Fruit fly (Drosophila melanogaster) whole organism, embryonic: ENCODE measurements around the gene Gpdh3.

ENCODE experiments used
- Aef1 ChIP-seq: fragments of 200-800 bp; sonication (Bioruptor generic); IDR thresholded peaks from 3 replicates; pipeline ENCODE4 v1.3.6; 2022; ENCODE audit warnings: missing biosample characterization, missing genetic modification characterization
- Antp ChIP-seq: fragments of 200-800 bp; sonication (Bioruptor generic); optimal IDR thresholded peaks from 3 replicates; lab custom pipeline; 2016; ENCODE audit warnings: missing biosample characterization, missing genetic modification characterization
- Bteb2 ChIP-seq: fragments of 200-800 bp; sonication (Bioruptor generic); optimal IDR thresholded peaks from 2 replicates; lab custom pipeline; 2016; ENCODE audit warnings: missing biosample characterization, missing genetic modification characterization
- CG11398 ChIP-seq: fragments of 200-800 bp; sonication (Bioruptor generic); optimal IDR thresholded peaks from 2 replicates; lab custom pipeline; 2016; ENCODE audit warnings: missing biosample characterization, missing genetic modification characterization
- CG12155 ChIP-seq: fragments of 200-800 bp; sonication (Bioruptor generic); optimal IDR thresholded peaks from 3 replicates; lab custom pipeline; 2016; ENCODE audit warnings: missing biosample characterization, missing genetic modification characterization
- CG12659 ChIP-seq: fragments of 200-800 bp; sonication (Bioruptor generic); optimal IDR thresholded peaks from 3 replicates; lab custom pipeline; 2017; ENCODE audit warnings: mild to moderate bottlenecking, missing biosample characterization, missing genetic modification reagents, missing genetic modification characterization
- CG13123 ChIP-seq: fragments of 200-800 bp; sonication (Bioruptor generic); optimal IDR thresholded peaks from 2 replicates; lab custom pipeline; 2016; ENCODE audit warnings: missing biosample characterization, missing genetic modification characterization
- CG14710 ChIP-seq: fragments of 200-800 bp; sonication (Bioruptor generic); optimal IDR thresholded peaks from 3 replicates; lab custom pipeline; 2019; ENCODE audit warnings: missing biosample characterization, mild to moderate bottlenecking, missing genetic modification characterization, moderate library complexity
- CG15011 ChIP-seq: fragments of 200-800 bp; sonication (Bioruptor generic); optimal IDR thresholded peaks from 3 replicates; lab custom pipeline; 2018; ENCODE audit warnings: missing biosample characterization, mild to moderate bottlenecking, missing genetic modification characterization
- CG15479 ChIP-seq: fragments of 200-800 bp; sonication (Bioruptor generic); optimal IDR thresholded peaks from 3 replicates; lab custom pipeline; 2019; ENCODE audit warnings: missing biosample characterization, mild to moderate bottlenecking, missing genetic modification characterization, moderate library complexity
- CG16815 ChIP-seq: fragments of 200-800 bp; sonication (Bioruptor generic); optimal IDR thresholded peaks from 3 replicates; lab custom pipeline; 2017; ENCODE audit warnings: missing biosample characterization, mild to moderate bottlenecking, missing genetic modification characterization
- CG17186 ChIP-seq: fragments of 200-800 bp; sonication (Bioruptor generic); optimal IDR thresholded peaks from 3 replicates; lab custom pipeline; 2017; ENCODE audit warnings: missing biosample characterization, missing genetic modification reagents, missing genetic modification characterization
- CG17568 ChIP-seq: fragments of 200-800 bp; sonication (Bioruptor generic); optimal IDR thresholded peaks from 2 replicates; lab custom pipeline; 2018; ENCODE audit warnings: missing biosample characterization, mild to moderate bottlenecking, missing genetic modification characterization, moderate library complexity
- CG2199 ChIP-seq: fragments of 200-800 bp; sonication (Bioruptor generic); IDR thresholded peaks from 3 replicates; pipeline ENCODE4 v1.3.6; 2022; ENCODE audit warnings: missing biosample characterization, missing genetic modification characterization
- CG32767 ChIP-seq: fragments of 200-800 bp; sonication (Bioruptor generic); IDR thresholded peaks from 2 replicates; pipeline ENCODE4 v1.3.6; 2022; ENCODE audit warnings: missing biosample characterization, missing genetic modification characterization
- CG33557 ChIP-seq: fragments of 200-800 bp; sonication (Bioruptor generic); optimal IDR thresholded peaks from 2 replicates; lab custom pipeline; 2019; ENCODE audit warnings: missing biosample characterization, mild to moderate bottlenecking, missing genetic modification characterization, moderate library complexity
- CG3838 ChIP-seq: fragments of 200-800 bp; sonication (Bioruptor generic); optimal IDR thresholded peaks from 3 replicates; lab custom pipeline; 2016; ENCODE audit warnings: missing biosample characterization, missing genetic modification characterization
- CG3847 ChIP-seq: fragments of 200-800 bp; sonication (Bioruptor generic); IDR thresholded peaks from 2 replicates; pipeline ENCODE4 v1.3.6; 2022; ENCODE audit warnings: missing biosample characterization, missing genetic modification characterization
- CG4404 ChIP-seq: fragments of 200-800 bp; sonication (Bioruptor generic); IDR thresholded peaks from 2 replicates; pipeline ENCODE4 v1.3.6; 2022; ENCODE audit warnings: missing biosample characterization, missing genetic modification characterization
- CG4730 ChIP-seq: fragments of 200-800 bp; sonication (Bioruptor generic); IDR thresholded peaks from 2 replicates; pipeline ENCODE4 v1.3.6; 2022; ENCODE audit warnings: missing biosample characterization, missing genetic modification characterization
- CG6654 ChIP-seq: fragments of 200-800 bp; sonication (Bioruptor generic); optimal IDR thresholded peaks from 2 replicates; lab custom pipeline; 2017; ENCODE audit warnings: missing biosample characterization, mild to moderate bottlenecking, missing genetic modification characterization
- CG6683 ChIP-seq: fragments of 200-800 bp; sonication (Bioruptor generic); optimal IDR thresholded peaks from 2 replicates; lab custom pipeline; 2017; ENCODE audit warnings: missing biosample characterization, mild to moderate bottlenecking, missing genetic modification characterization, missing genetic modification reagents
- CG6813 ChIP-seq: fragments of 200-800 bp; sonication (Bioruptor generic); optimal IDR thresholded peaks from 2 replicates; lab custom pipeline; 2017; ENCODE audit warnings: missing biosample characterization, missing genetic modification characterization, mild to moderate bottlenecking, moderate library complexity, missing genetic modification reagents
- Dp ChIP-seq: fragments of 200-800 bp; sonication (Bioruptor generic); optimal IDR thresholded peaks from 2 replicates; lab custom pipeline; 2018; ENCODE audit warnings: missing biosample characterization, mild to moderate bottlenecking, missing genetic modification characterization, moderate library complexity
- Elba2 ChIP-seq: fragments of 200-800 bp; sonication (Bioruptor generic); optimal IDR thresholded peaks from 3 replicates; lab custom pipeline; 2016; ENCODE audit warnings: missing biosample characterization, missing genetic modification characterization
- Hsf ChIP-seq: fragments of 200-800 bp; sonication (Bioruptor generic); optimal IDR thresholded peaks from 3 replicates; lab custom pipeline; 2016; ENCODE audit warnings: missing biosample characterization, missing genetic modification characterization
- Meics ChIP-seq: fragments of 200-800 bp; sonication (Bioruptor generic); optimal IDR thresholded peaks from 2 replicates; lab custom pipeline; 2017; ENCODE audit warnings: missing biosample characterization, mild to moderate bottlenecking, missing genetic modification characterization
- NC2α ChIP-seq: fragments of 200-800 bp; sonication (Bioruptor generic); optimal IDR thresholded peaks from 2 replicates; lab custom pipeline; 2016; ENCODE audit warnings: missing biosample characterization, missing genetic modification characterization
- Neu2 ChIP-seq: fragments of 200-800 bp; sonication (Bioruptor generic); optimal IDR thresholded peaks from 3 replicates; lab custom pipeline; 2016; ENCODE audit warnings: missing biosample characterization, missing genetic modification characterization, borderline replicate concordance
- Pdp1 ChIP-seq, 2 experiments: fragments of 200-800 bp; sonication (Bioruptor generic); optimal IDR thresholded peaks; 3 replicates each; lab custom pipeline; 2016; ENCODE audit warnings: missing biosample characterization in 2 of 2, missing genetic modification characterization in 2 of 2, mild to moderate bottlenecking in 1 of 2, moderate library complexity in 1 of 2
- Ravus ChIP-seq: fragments of 200-800 bp; sonication (Bioruptor generic); IDR thresholded peaks from 2 replicates; pipeline ENCODE4 v1.3.6; 2022; ENCODE audit warnings: missing biosample characterization, missing genetic modification characterization
- Rfx ChIP-seq: fragments of 200-800 bp; sonication (Bioruptor generic); IDR thresholded peaks from 2 replicates; pipeline ENCODE4 v1.3.6; 2022; ENCODE audit warnings: missing biosample characterization, missing genetic modification characterization
- Side ChIP-seq: fragments of 200-800 bp; sonication (Bioruptor generic); optimal IDR thresholded peaks from 2 replicates; lab custom pipeline; 2016; ENCODE audit warnings: missing biosample characterization, missing genetic modification characterization
- Sin3A ChIP-seq: fragments of >200 bp; optimal IDR thresholded peaks from 2 replicates; lab custom pipeline; 2018
- Sry-δ ChIP-seq: fragments of 200-800 bp; sonication (Bioruptor generic); optimal IDR thresholded peaks from 2 replicates; lab custom pipeline; 2016; ENCODE audit warnings: missing biosample characterization, missing genetic modification characterization
- ap ChIP-seq: fragments of 200-800 bp; sonication (Bioruptor generic); IDR thresholded peaks from 2 replicates; pipeline ENCODE4 v1.3.6; 2022; ENCODE audit warnings: missing biosample characterization, missing genetic modification characterization
- bbx ChIP-seq: fragments of 200-800 bp; sonication (Bioruptor generic); IDR thresholded peaks from 2 replicates; pipeline ENCODE4 v1.3.6; 2022; ENCODE audit warnings: missing biosample characterization, missing genetic modification characterization; ENCODE audit not compliant: partially characterized antibody
- chn ChIP-seq: fragments of 200-800 bp; sonication (Bioruptor generic); optimal IDR thresholded peaks from 2 replicates; lab custom pipeline; 2016; ENCODE audit warnings: missing biosample characterization, missing genetic modification characterization
- ci ChIP-seq: fragments of 200-800 bp; sonication (Bioruptor generic); IDR thresholded peaks from 3 replicates; pipeline ENCODE4 v1.3.6; 2022; ENCODE audit warnings: missing biosample characterization, missing genetic modification characterization
- crol ChIP-seq: fragments of 200-800 bp; sonication (Bioruptor generic); IDR thresholded peaks from 2 replicates; pipeline ENCODE4 v1.3.6; 2022; ENCODE audit warnings: missing biosample characterization, missing genetic modification characterization
- dan ChIP-seq: fragments of 200-800 bp; sonication (Bioruptor generic); IDR thresholded peaks from 2 replicates; pipeline ENCODE4 v1.3.6; 2022; ENCODE audit warnings: missing biosample characterization, missing genetic modification characterization
- fd102C ChIP-seq: fragments of 200-800 bp; sonication (Bioruptor generic); optimal IDR thresholded peaks from 2 replicates; lab custom pipeline; 2018; ENCODE audit warnings: missing biosample characterization, mild to moderate bottlenecking, missing genetic modification characterization, moderate library complexity
- fd96Cb ChIP-seq: fragments of 200-800 bp; sonication (Bioruptor generic); optimal IDR thresholded peaks from 2 replicates; lab custom pipeline; 2018; ENCODE audit warnings: missing biosample characterization, mild to moderate bottlenecking, missing genetic modification characterization, moderate library complexity
- mam ChIP-seq: fragments of 200-800 bp; sonication (Bioruptor generic); optimal IDR thresholded peaks from 3 replicates; lab custom pipeline; 2016; ENCODE audit warnings: missing biosample characterization, missing genetic modification characterization
- otp ChIP-seq: fragments of 200-800 bp; sonication (Bioruptor generic); IDR thresholded peaks from 3 replicates; pipeline ENCODE4, ENCODE4 v1.3.6; 2022; ENCODE audit warnings: missing biosample characterization, missing genetic modification characterization
- p53 ChIP-seq: fragments of 200-800 bp; sonication (Bioruptor generic); optimal IDR thresholded peaks from 2 replicates; lab custom pipeline; 2016; ENCODE audit warnings: missing biosample characterization, missing genetic modification characterization
- ro ChIP-seq: fragments of 200-800 bp; sonication (Bioruptor generic); IDR thresholded peaks from 2 replicates; pipeline ENCODE4 v1.3.6; 2022; ENCODE audit warnings: missing biosample characterization, missing genetic modification characterization
- sens-2 ChIP-seq: fragments of 200-800 bp; sonication (Bioruptor generic); IDR thresholded peaks from 2 replicates; pipeline ENCODE4 v1.3.6; 2022; ENCODE audit warnings: missing biosample characterization, missing genetic modification characterization
- sug ChIP-seq: fragments of 200-800 bp; optimal IDR thresholded peaks from 2 replicates; lab custom pipeline; 2019; ENCODE audit warnings: missing biosample characterization, mild to moderate bottlenecking, missing genetic modification characterization, moderate library complexity
- zfh2 ChIP-seq: fragments of 200-800 bp; sonication (Bioruptor generic); optimal IDR thresholded peaks from 2 replicates; lab custom pipeline; 2016; ENCODE audit warnings: missing biosample characterization, missing genetic modification characterization

The Gpdh3 gene

dm6 chr3R:22410537-22411360, 28.9 kb downstream of the Gpdh3 start, which contains the start of the genes CG13850 and lqfR (continued):
- TF ChIP-seq otp (GFP tag; lab: Robert Waterston, UW) (no peak), CG17186 (GFP tag; lab: Kevin White, UChicago) (peak; percentile 41), fd96Cb (tag; lab: Kevin White, UChicago) (peak; percentile 58), CG12155 (GFP tag; lab: Kevin White, UChicago) (peak; percentile 77), Meics (GFP tag; lab: Kevin White, UChicago) (peak; percentile 71), Sry-δ (GFP tag; lab: Kevin White, UChicago) (peak; percentile 50), CG6683 (peak; percentile 45), Sin3A (lab: Kevin White, UChicago) (peak; percentile 80), CG33557 (peak; percentile 64), NC2α (GFP tag; lab: Kevin White, UChicago) (peak; percentile 36), mam (GFP tag; lab: Kevin White, UChicago) (peak; percentile 85), bbx (GFP tag; lab: Robert Waterston, UW) (0 out of 2 replicates have a peak, but pooled peaks have one; percentile 6), ap (no peak), CG15011 (GFP tag; lab: Kevin White, UChicago) (peak; percentile 58), CG16815 (peak; percentile 83), CG3847 (GFP tag; lab: Robert Waterston, UW) (peak; percentile 79), Hsf (GFP tag; lab: Kevin White, UChicago) (peak; percentile 80), ci (GFP tag; lab: Robert Waterston, UW) (peak; percentile 37; the same call in 1 of the 3 replicates), CG4730 (GFP tag; lab: Robert Waterston, UW) (no peak), p53 (GFP tag; lab: Kevin White, UChicago) (no peak), chn (GFP tag; lab: Kevin White, UChicago) (peak; percentile 80), Ravus (GFP tag; lab: Robert Waterston, UW) (no peak), ro (GFP tag; lab: Robert Waterston, UW) (no peak), CG13123 (GFP tag; lab: Kevin White, UChicago) (peak; percentile 63), Antp (peak; percentile 69), CG3838 (GFP tag; lab: Kevin White, UChicago) (peak; percentile 21), Neu2 (GFP tag; lab: Kevin White, UChicago) (no peak), CG6813 (GFP tag; lab: Kevin White, UChicago) (no peak), dan (GFP tag; lab: Robert Waterston, UW) (no peak), crol (no peak), CG14710 (tag; lab: Kevin White, UChicago) (peak; percentile 84), Pdp1 (GFP tag; optimal IDR thresholded peaks at IDR 0.05; lab: Kevin White, UChicago) (peak; percentile 80 to 90), CG12659 (GFP tag; lab: Kevin White, UChicago) (peak; percentile 88), Aef1 (no peak; the same call in 1 of the 3 replicates), sug (tag; lab: Kevin White, UChicago) (peak; percentile 77), CG15479 (GFP tag; lab: Kevin White, UChicago) (no peak), CG17568 (GFP tag; lab: Kevin White, UChicago) (no peak), fd102C (GFP tag; lab: Kevin White, UChicago) (no peak), CG2199 (no peak), CG6654 (peak; percentile 40), CG32767 (GFP tag; lab: Robert Waterston, UW) (no peak), Side (GFP tag; lab: Kevin White, UChicago) (peak; percentile 66), Bteb2 (GFP tag; lab: Kevin White, UChicago) (peak; percentile 84), Rfx (GFP tag; lab: Robert Waterston, UW) (peak; percentile 86), sens-2 (no peak), Dp (GFP tag; lab: Kevin White, UChicago) (no peak), CG4404 (GFP tag; lab: Robert Waterston, UW) (peak; percentile 66; the same call in 1 of the 2 replicates), zfh2 (GFP tag; lab: Kevin White, UChicago) (peak; percentile 92), Elba2 (GFP tag; lab: Kevin White, UChicago) (peak; percentile 71), CG11398 (GFP tag; lab: Kevin White, UChicago) (peak; percentile 48)
